Fruit fly (Drosophila melanogaster) ovary, adult (tissue): ENCODE results near the gene CG8188.

ENCODE experiments used
- CG17801 ChIP-seq: fragments of 200-800 bp; optimal IDR thresholded peaks from 2 replicates; lab custom pipeline; 2019; ENCODE audit warnings: missing biosample characterization, mild to moderate bottlenecking, missing genetic modification characterization, moderate library complexity; ENCODE audit not compliant: partially characterized antibody

The CG8188 gene

dm6 chrX:17651216-17651997 lies 51.4 kb downstream of the CG8188 start:
- no peak for TF ChIP-seq CG17801
